Fruit fly (Drosophila melanogaster) S2 (cell line): ENCODE data around the gene rt.
"Not testable (repeated sequence)": the region's sequence is repeated elsewhere in the genome, so short reads cannot be mapped to it uniquely, and the experiment has no call there.

Experiments
- CG8478 ChIP-seq: fragments of >200 bp; optimal IDR thresholded peaks from 2 replicates; lab custom pipeline; 2018
- CTCF ChIP-seq, 2 experiments: fragments of >200 bp; optimal IDR thresholded peaks; 2 replicates each; lab custom pipeline; 2018

Gene rt

dm6 chr3L:11609153-11609809 lies 21.7 kb upstream of the rt start, which contains the start of gene Duba:
Gene Duba (minus strand): TSS chr3L:11609465.
- TF ChIP-seq CG8478 (lab: Kevin White, UChicago) (no peak), CTCF (optimal IDR thresholded peaks at IDR 0.05; lab: Kevin White, UChicago) (no peak)

dm6 chr3L:11604227-11604626 lies 16.7 kb upstream of the rt start:
- no peak for TF ChIP-seq CG8478 (lab: Kevin White, UChicago)
- no peak for TF ChIP-seq CTCF (optimal IDR thresholded peaks at IDR 0.05; lab: Kevin White, UChicago)

dm6 chr3L:11602040-11602439 lies 14.5 kb upstream of the rt start:
- no peak for TF ChIP-seq CTCF (optimal IDR thresholded peaks at IDR 0.05; lab: Kevin White, UChicago)

dm6 chr3L:11601133-11601532 lies 13.6 kb upstream of the rt start:
- TF ChIP-seq CTCF (optimal IDR thresholded peaks at IDR 0.05; lab: Kevin White, UChicago) (no peak), CG8478 (lab: Kevin White, UChicago) (no peak)

dm6 chr3L:11599965-11600420 lies 12.4 kb upstream of the rt start, which contains the start of the genes CG14137 and CG46394:
Gene CG14137 (minus strand): TSS chr3L:11600065.
Gene CG46394 (plus strand): TSS chr3L:11600370.
- TF ChIP-seq CG8478 (lab: Kevin White, UChicago) (no peak), CTCF (optimal IDR thresholded peaks at IDR 0.05; lab: Kevin White, UChicago) (no peak)

dm6 chr3L:11599255-11599654 lies 11.7 kb upstream of the rt start:
- no peak for TF ChIP-seq CTCF (optimal IDR thresholded peaks at IDR 0.05; lab: Kevin White, UChicago)
- no peak for TF ChIP-seq CG8478 (lab: Kevin White, UChicago)

- TF ChIP-seq CTCF (optimal IDR thresholded peaks at IDR 0.05; lab: Kevin White, UChicago), result no peak
- TF ChIP-seq CG8478 (lab: Kevin White, UChicago), result no peak
Observed at dm6 chr3L:11596585-11597252, 9.1 kb upstream of the rt start, which contains the start of gene CG7368. Gene CG7368 (plus strand): TSS chr3L:11597202.

dm6 chr3L:11593778-11594177 lies 6.2 kb upstream of the rt start:
- TF ChIP-seq CTCF (optimal IDR thresholded peaks at IDR 0.05; lab: Kevin White, UChicago) (no peak), CG8478 (lab: Kevin White, UChicago) (no peak)

- TF ChIP-seq CG8478 (lab: Kevin White, UChicago), result no peak
- no peak for TF ChIP-seq CTCF (optimal IDR thresholded peaks at IDR 0.05; lab: Kevin White, UChicago)
Observed at dm6 chr3L:11591803-11592202, 4.2 kb upstream of the rt start.

dm6 chr3L:11591131-11591530 lies 3.6 kb upstream of the rt start, which contains the start of gene CG33268:
Gene CG33268 (minus strand): TSS chr3L:11591231.
- TF ChIP-seq CTCF (optimal IDR thresholded peaks at IDR 0.05; lab: Kevin White, UChicago) (no peak), CG8478 (lab: Kevin White, UChicago) (no peak)

- TF ChIP-seq CG8478 (lab: Kevin White, UChicago); CTCF (optimal IDR thresholded peaks at IDR 0.05; lab: Kevin White, UChicago): not testable (repeated sequence)
Observed at dm6 chr3L:11589395-11589794, 1.8 kb upstream of the rt start, which contains the start of gene CG7377. Gene CG7377 (plus strand): TSS chr3L:11589695.

- TF ChIP-seq CG8478 (lab: Kevin White, UChicago), result no peak
- TF ChIP-seq CTCF (optimal IDR thresholded peaks at IDR 0.05; lab: Kevin White, UChicago), result no peak
Observed at dm6 chr3L:11588594-11588993, 1.0 kb upstream of the rt start.

- TF ChIP-seq CTCF (optimal IDR thresholded peaks at IDR 0.05; lab: Kevin White, UChicago) (no peak), CG8478 (lab: Kevin White, UChicago) (no peak)
Observed at dm6 chr3L:11586794-11587462, 642 bp downstream of the rt start.

dm6 chr3L:11583964-11584363 lies 3.6 kb downstream of the rt start, which contains the start of gene CG32086:
Gene CG32086 (minus strand): TSS chr3L:11584064.
- no peak for TF ChIP-seq CTCF (optimal IDR thresholded peaks at IDR 0.05; lab: Kevin White, UChicago)
- no peak for TF ChIP-seq CG8478 (lab: Kevin White, UChicago)

- TF ChIP-seq CTCF (optimal IDR thresholded peaks at IDR 0.05; lab: Kevin White, UChicago), result no peak
- no peak for TF ChIP-seq CG8478 (lab: Kevin White, UChicago)
Observed at dm6 chr3L:11582097-11582496, 5.5 kb downstream of the rt start, which contains the start of gene CG33269. Gene CG33269 (minus strand): TSS chr3L:11582197.
